Worm (Caenorhabditis elegans) whole organism, L4 larva: ENCODE data around the gene islo-1.
A peak's percentile ranks its signal among the peaks of the same experiment; 100 is the strongest.

Experiments
- D1046.2 ChIP-seq: fragments of 200-800 bp; sonication (Bioruptor generic); IDR thresholded peaks from 2 replicates; pipeline ENCODE4 v1.3.6; 2022; ENCODE audit warnings: missing genetic modification characterization, missing compliant biosample characterization
- R02D3.7 ChIP-seq: fragments of 150-350 bp; sonication (generic microtip); optimal IDR thresholded peaks from 3 replicates; lab custom pipeline; 2014; ENCODE audit warnings: missing biosample characterization, missing genetic modification characterization
- T20F7.1 ChIP-seq: fragments of 200-800 bp; sonication (Bioruptor generic); optimal IDR thresholded peaks from 2 replicates; lab custom pipeline; 2018; ENCODE audit warnings: mild to moderate bottlenecking, missing genetic modification characterization, missing compliant biosample characterization
- T26A8.4 ChIP-seq: fragments of 200-800 bp; sonication (Bioruptor generic); IDR thresholded peaks from 2 replicates; pipeline ENCODE4 v1.3.6; 2022; ENCODE audit warnings: missing genetic modification characterization, missing compliant biosample characterization
- Y105C5A.15 ChIP-seq: fragments of 200-800 bp; sonication (Bioruptor generic); IDR thresholded peaks from 2 replicates; pipeline ENCODE4 v1.3.6; 2022; ENCODE audit warnings: missing genetic modification characterization, missing compliant biosample characterization
- Y75B8A.6 ChIP-seq: fragments of 200-800 bp; sonication (Bioruptor generic); IDR thresholded peaks from 2 replicates; pipeline ENCODE4 v1.3.6; 2022; ENCODE audit warnings: missing genetic modification reagents, missing genetic modification characterization, missing compliant biosample characterization
- ZK546.5 ChIP-seq, 2 experiments: sonication (generic microtip); optimal IDR thresholded peaks; 2 replicates each; lab custom pipeline; 2017; ENCODE audit warnings: missing biosample characterization in 2 of 2, missing genetic modification characterization in 2 of 2
- aly-2 ChIP-seq: sonication (generic microtip); optimal IDR thresholded peaks from 2 replicates; lab custom pipeline; 2018; ENCODE audit warnings: missing biosample characterization, missing genetic modification characterization
- ceh-32 ChIP-seq: sonication (generic microtip); optimal IDR thresholded peaks from 2 replicates; lab custom pipeline; 2016; ENCODE audit warnings: mild to moderate bottlenecking, missing genetic modification characterization, missing compliant biosample characterization; ENCODE audit not compliant: poor library complexity
- ceh-62 ChIP-seq: sonication (generic microtip); optimal IDR thresholded peaks from 2 replicates; lab custom pipeline; 2017; ENCODE audit warnings: missing biosample characterization, missing genetic modification characterization
- ces-1 ChIP-seq: fragments of 150-350 bp; sonication (generic microtip); optimal IDR thresholded peaks from 4 replicates; lab custom pipeline; 2014; ENCODE audit warnings: missing biosample characterization, missing genetic modification reagents, missing genetic modification characterization
- ctbp-1 ChIP-seq: fragments of 200-800 bp; sonication (Bioruptor generic); IDR thresholded peaks from 2 replicates; pipeline ENCODE4 v1.3.6; 2022; ENCODE audit warnings: missing genetic modification reagents, missing genetic modification characterization, missing compliant biosample characterization
- daf-12 ChIP-seq: fragments of 150-350 bp; optimal IDR thresholded peaks from 2 replicates; lab custom pipeline; 2014; ENCODE audit warnings: missing biosample characterization, missing genetic modification reagents, missing genetic modification characterization
- daf-16 ChIP-seq, 3 experiments: sonication (generic microtip); optimal IDR thresholded peaks; 2 replicates each; lab custom pipeline; 2016 to 2017; ENCODE audit warnings: missing genetic modification characterization in 3 of 3, missing genetic modification reagents in 3 of 3, mild to moderate bottlenecking in 2 of 3, missing compliant biosample characterization in 2 of 3, missing biosample characterization in 1 of 3, moderate library complexity in 1 of 3
- dpl-1 ChIP-seq: fragments of 150-350 bp; optimal IDR thresholded peaks from 2 replicates; lab custom pipeline; 2014; ENCODE audit warnings: missing biosample characterization, missing genetic modification reagents, missing genetic modification characterization
- duxl-1 ChIP-seq: sonication (generic microtip); optimal IDR thresholded peaks from 2 replicates; lab custom pipeline; 2016; ENCODE audit warnings: mild to moderate bottlenecking, missing genetic modification characterization, moderate library complexity, missing compliant biosample characterization; ENCODE audit not compliant: poor library complexity
- dve-1 ChIP-seq: sonication (generic microtip); optimal IDR thresholded peaks from 2 replicates; lab custom pipeline; 2017; ENCODE audit warnings: antibody characterized with exemption, mild to moderate bottlenecking, missing genetic modification characterization, missing compliant biosample characterization; ENCODE audit not compliant: insufficient read depth
- gei-8 ChIP-seq: fragments of 200-800 bp; sonication (Bioruptor generic); optimal IDR thresholded peaks from 2 replicates; lab custom pipeline; 2018; ENCODE audit warnings: mild to moderate bottlenecking, missing genetic modification characterization, missing compliant biosample characterization
- hlh-30 ChIP-seq: sonication (generic microtip); optimal IDR thresholded peaks from 2 replicates; lab custom pipeline; 2017; ENCODE audit warnings: antibody characterized with exemption, mild to moderate bottlenecking, missing genetic modification characterization, missing compliant biosample characterization; ENCODE audit not compliant: insufficient read depth
- hmg-1.1 ChIP-seq: fragments of 200-800 bp; sonication (Bioruptor generic); IDR thresholded peaks from 2 replicates; pipeline ENCODE4 v1.3.6; 2022; ENCODE audit warnings: missing genetic modification reagents, missing genetic modification characterization, missing compliant biosample characterization
- lin-29 ChIP-seq: fragments of 200-800 bp; sonication (Bioruptor generic); IDR thresholded peaks from 2 replicates; pipeline ENCODE4 v1.3.6; 2022; ENCODE audit warnings: missing genetic modification reagents, missing genetic modification characterization, missing compliant biosample characterization
- lin-38 ChIP-seq: fragments of 200-800 bp; sonication (Bioruptor generic); IDR thresholded peaks from 2 replicates; pipeline ENCODE4 v1.3.6; 2022; ENCODE audit warnings: missing genetic modification reagents, missing genetic modification characterization, missing compliant biosample characterization
- lsy-2 ChIP-seq, 2 experiments: fragments of 150-350 bp in 1 of 2; sonication (generic microtip) in 1 of 2; optimal IDR thresholded peaks; 2 replicates each; lab custom pipeline; 2014 to 2017; ENCODE audit warnings: missing biosample characterization in 2 of 2, missing genetic modification characterization in 2 of 2
- madf-5 ChIP-seq, 2 experiments: fragments of 200-800 bp; sonication (Bioruptor generic); IDR thresholded peaks; 2 replicates each; pipeline ENCODE4 v1.3.6; 2022; ENCODE audit warnings: missing compliant biosample characterization in 2 of 2, missing genetic modification characterization in 2 of 2
- madf-9 ChIP-seq: fragments of 200-800 bp; sonication (Bioruptor generic); conservative IDR thresholded peaks from 2 replicates; pipeline ENCODE4 v1.3.6; 2022; ENCODE audit warnings: missing genetic modification reagents, missing genetic modification characterization, missing compliant biosample characterization
- mdl-1 ChIP-seq, 2 experiments: fragments of 150-350 bp in 1 of 2; sonication (generic microtip) in 1 of 2; optimal IDR thresholded peaks; 2 replicates each; lab custom pipeline; 2014 to 2017; ENCODE audit warnings: missing biosample characterization in 2 of 2, missing genetic modification characterization in 2 of 2
- mep-1 ChIP-seq: fragments of 150-350 bp; sonication (generic microtip); optimal IDR thresholded peaks from 3 replicates; lab custom pipeline; 2014; ENCODE audit warnings: missing biosample characterization, missing genetic modification characterization
- mes-2 ChIP-seq: sonication (generic microtip); optimal IDR thresholded peaks from 2 replicates; lab custom pipeline; 2016; ENCODE audit warnings: missing genotype, mild to moderate bottlenecking, missing genetic modification characterization, missing compliant biosample characterization; ENCODE audit not compliant: poor library complexity, severe bottlenecking
- mxl-3 ChIP-seq: fragments of 200-800 bp; sonication (Bioruptor generic); optimal IDR thresholded peaks from 2 replicates; lab custom pipeline; 2018; ENCODE audit warnings: mild to moderate bottlenecking, missing genetic modification characterization, missing compliant biosample characterization
- nhr-11 ChIP-seq: fragments of 150-350 bp; optimal IDR thresholded peaks from 2 replicates; lab custom pipeline; 2014; ENCODE audit warnings: missing biosample characterization, missing genetic modification characterization
- nhr-237 ChIP-seq: sonication (generic microtip); optimal IDR thresholded peaks from 2 replicates; lab custom pipeline; 2017; ENCODE audit warnings: missing biosample characterization, missing genetic modification characterization
- nhr-25 ChIP-seq: sonication (generic microtip); optimal IDR thresholded peaks from 2 replicates; lab custom pipeline; 2017; ENCODE audit warnings: missing genetic modification characterization, mild to moderate bottlenecking, missing compliant biosample characterization, antibody characterized with exemption, moderate library complexity, borderline replicate concordance; ENCODE audit not compliant: insufficient read depth
- nhr-28 ChIP-seq: fragments of 150-350 bp; optimal IDR thresholded peaks from 2 replicates; lab custom pipeline; 2014; ENCODE audit warnings: missing biosample characterization, missing genetic modification characterization
- nhr-42 ChIP-seq: fragments of 200-800 bp; sonication (Bioruptor generic); IDR thresholded peaks from 2 replicates; pipeline ENCODE4 v1.3.6; 2022; ENCODE audit warnings: missing genetic modification characterization, missing compliant biosample characterization
- nhr-48 ChIP-seq: sonication (generic microtip); optimal IDR thresholded peaks from 2 replicates; lab custom pipeline; 2016; ENCODE audit warnings: mild to moderate bottlenecking, missing genetic modification characterization, missing compliant biosample characterization
- nhr-6 ChIP-seq: fragments of 150-350 bp; optimal IDR thresholded peaks from 2 replicates; lab custom pipeline; 2014; ENCODE audit warnings: missing biosample characterization, missing genetic modification characterization
- nhr-77 ChIP-seq: fragments of 150-350 bp; optimal IDR thresholded peaks from 2 replicates; lab custom pipeline; 2014; ENCODE audit warnings: missing biosample characterization, missing genetic modification characterization
- php-3 ChIP-seq: fragments of 200-800 bp; sonication (Bioruptor generic); IDR thresholded peaks from 2 replicates; pipeline ENCODE4 v1.3.6; 2022; ENCODE audit warnings: missing genetic modification reagents, missing genetic modification characterization, missing compliant biosample characterization
- rbr-2 ChIP-seq: sonication (generic microtip); optimal IDR thresholded peaks from 2 replicates; lab custom pipeline; 2016; ENCODE audit warnings: missing genotype, missing genetic modification characterization, missing compliant biosample characterization
- set-16 ChIP-seq: fragments of 200-800 bp; sonication (Bioruptor generic); IDR thresholded peaks from 2 replicates; pipeline ENCODE4 v1.3.6; 2022; ENCODE audit warnings: missing genetic modification reagents, missing genetic modification characterization, missing compliant biosample characterization
- snpc-1.2 ChIP-seq: fragments of 200-800 bp; sonication (Bioruptor generic); IDR thresholded peaks from 2 replicates; pipeline ENCODE4 v1.3.6; 2022; ENCODE audit warnings: missing genetic modification reagents, missing genetic modification characterization, missing compliant biosample characterization
- vab-7 ChIP-seq: fragments of 200-800 bp; sonication (Bioruptor generic); IDR thresholded peaks from 2 replicates; pipeline ENCODE4 v1.3.6; 2022; ENCODE audit warnings: missing genetic modification reagents, missing genetic modification characterization, missing compliant biosample characterization
- zip-11 ChIP-seq: fragments of 200-800 bp; sonication (Bioruptor generic); IDR thresholded peaks from 2 replicates; pipeline ENCODE4 v1.3.6; 2022; ENCODE audit warnings: missing genetic modification characterization, missing compliant biosample characterization
- zip-2 ChIP-seq: fragments of 150-350 bp; optimal IDR thresholded peaks from 2 replicates; lab custom pipeline; 2014; ENCODE audit warnings: missing biosample characterization, missing genetic modification characterization
- ztf-7 ChIP-seq: fragments of 150-350 bp; optimal IDR thresholded peaks from 2 replicates; lab custom pipeline; 2014; ENCODE audit warnings: missing biosample characterization, missing genetic modification characterization

Gene islo-1

DNA sequence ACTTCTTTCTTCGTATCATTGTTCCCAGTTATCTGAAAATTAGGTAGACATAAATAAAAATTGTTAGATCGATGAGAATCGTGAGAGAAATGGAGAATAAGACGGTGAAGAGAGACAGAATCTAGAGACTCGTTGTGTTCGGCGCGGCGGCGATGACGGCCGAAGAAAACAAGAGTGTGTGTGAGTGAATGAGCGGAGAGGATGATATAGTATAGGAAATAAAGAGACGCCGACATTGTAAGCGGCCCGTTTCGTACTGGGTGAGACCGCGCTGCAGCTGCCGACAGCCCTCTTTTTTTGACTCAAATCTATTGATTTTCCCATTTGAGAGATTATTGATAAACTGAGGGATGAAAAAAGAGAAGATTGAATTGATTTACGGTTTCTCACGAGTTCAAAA, 24.0 kb upstream of the islo-1 start, which contains the start of gene Y42H9AR.4 (continued):
- TF ChIP-seq daf-12 (tag; lab: Kevin White, UChicago) (no peak), ctbp-1 (GFP tag; lab: Robert Waterston, UW) (peak; percentile 33; the same call in 1 of the 2 replicates), set-16 (GFP tag; lab: Robert Waterston, UW) (no peak), hlh-30 (tag; lab: Kevin White, UChicago) (peak; percentile 9), nhr-28 (peak; percentile 53), nhr-25 (no peak), Y105C5A.15 (GFP tag; lab: Robert Waterston, UW) (no peak), nhr-6 (tag; lab: Kevin White, UChicago) (peak; percentile 5), lin-38 (GFP tag; lab: Robert Waterston, UW) (peak; percentile 23; the same call in 1 of the 2 replicates), mep-1 (tag; lab: Kevin White, UChicago) (peak; percentile 43), nhr-77 (tag; lab: Kevin White, UChicago) (peak; percentile 3), ceh-32 (tag; lab: Kevin White, UChicago) (no peak), nhr-48 (peak; percentile 45), hmg-1.1 (GFP tag; lab: Robert Waterston, UW) (peak; percentile 60; the same call in 1 of the 2 replicates), snpc-1.2 (GFP tag; lab: Robert Waterston, UW) (no peak), daf-16 (GFP tag; optimal IDR thresholded peaks at IDR 0.05; lab: Kevin White, UChicago) (peak in 1 of 2 experiments; percentile 28), daf-16 (tag; optimal IDR thresholded peaks at IDR 0.05; lab: Kevin White, UChicago) (peak; percentile 65), dve-1 (tag; lab: Kevin White, UChicago) (peak; percentile 34), mes-2 (tag; lab: Kevin White, UChicago) (peak; percentile 59), T26A8.4 (GFP tag; lab: Robert Waterston, UW) (no peak), lsy-2 (tag; optimal IDR thresholded peaks at IDR 0.05; lab: Kevin White, UChicago) (peak in 1 of 2 experiments; percentile 45), mxl-3 (GFP tag; lab: Kevin White, UChicago) (peak; percentile 65), ZK546.5 (tag; optimal IDR thresholded peaks at IDR 0.05; lab: Kevin White, UChicago) (no peak), nhr-42 (GFP tag; lab: Robert Waterston, UW) (no peak), rbr-2 (tag; lab: Kevin White, UChicago) (peak; percentile 29), madf-5 (GFP tag; IDR thresholded peaks at IDR 0.05; lab: Robert Waterston, UW) (no peak), madf-9 (0 out of 2 replicates have a peak, but pooled peaks have one; percentile 8)

DNA sequence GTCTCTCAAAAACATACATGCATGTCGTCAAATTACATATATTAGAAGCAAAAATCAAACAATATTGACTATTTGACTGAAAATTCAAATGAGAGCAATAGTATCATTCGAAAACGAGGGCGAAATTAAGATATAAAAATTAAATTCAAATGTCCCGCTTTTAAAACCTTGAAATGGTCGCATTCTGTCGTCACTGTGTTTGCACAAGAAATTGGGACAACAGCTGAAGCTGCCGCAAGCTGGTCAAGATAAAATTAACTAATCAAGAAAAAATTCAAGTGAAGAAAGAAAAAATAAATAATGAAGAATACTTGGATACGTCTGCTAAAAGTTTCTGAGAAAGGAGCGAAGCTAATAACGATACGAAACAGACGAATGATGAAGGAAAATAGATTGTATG, 23.5 kb upstream of the islo-1 start:
- TF ChIP-seq ces-1, result no peak
- TF ChIP-seq lin-29, result no peak
- no peak for TF ChIP-seq D1046.2 (GFP tag; lab: Robert Waterston, UW)
- no peak for TF ChIP-seq R02D3.7
- peak; percentile 51 for TF ChIP-seq dpl-1 (GFP tag; lab: Kevin White, UChicago)
- TF ChIP-seq daf-16 (GFP tag; optimal IDR thresholded peaks at IDR 0.05; lab: Kevin White, UChicago), result no peak
- TF ChIP-seq daf-16 (tag; optimal IDR thresholded peaks at IDR 0.05; lab: Kevin White, UChicago), result peak; percentile 1
- TF ChIP-seq Y75B8A.6 (GFP tag; lab: Robert Waterston, UW), result no peak
- TF ChIP-seq nhr-42 (GFP tag; lab: Robert Waterston, UW), result no peak
- TF ChIP-seq nhr-11, result no peak
- no peak for TF ChIP-seq nhr-6 (tag; lab: Kevin White, UChicago)
- TF ChIP-seq php-3, result no peak
- TF ChIP-seq rbr-2 (tag; lab: Kevin White, UChicago), result no peak
- TF ChIP-seq mes-2 (tag; lab: Kevin White, UChicago), result peak; percentile 24
- TF ChIP-seq duxl-1, result no peak
- no peak for TF ChIP-seq mep-1 (tag; lab: Kevin White, UChicago)
- no peak for TF ChIP-seq zip-2 (tag; lab: Kevin White, UChicago)
- no peak for TF ChIP-seq nhr-48

DNA sequence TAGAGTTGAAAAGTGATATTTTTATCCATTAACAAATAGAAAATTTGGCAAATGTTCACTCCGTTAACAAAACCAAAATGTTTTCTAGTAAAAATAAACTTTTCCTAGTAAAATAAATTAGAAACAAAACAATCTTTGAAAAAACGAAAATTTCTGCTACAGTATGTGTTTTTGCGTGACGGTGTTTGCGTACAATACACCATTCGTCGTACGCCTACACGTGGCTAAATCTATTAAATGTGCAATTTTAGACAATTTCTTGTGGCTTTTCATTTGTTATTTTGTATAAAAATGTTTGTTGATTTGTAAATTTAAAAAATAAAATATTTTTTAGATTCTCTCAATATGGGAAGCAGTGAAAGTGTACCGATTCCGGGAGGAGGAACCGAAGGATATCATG, 23.0 kb upstream of the islo-1 start, which contains the start of gene Y42H9AR.1:
Gene Y42H9AR.1 (plus strand): TSS at position 233 of the 400 bp plus-strand sequence.
- TF ChIP-seq mdl-1 (tag; optimal IDR thresholded peaks at IDR 0.05; lab: Kevin White, UChicago) (peak in 1 of 2 experiments; percentile 57), lin-38 (GFP tag; lab: Robert Waterston, UW) (no peak), aly-2 (tag; lab: Kevin White, UChicago) (no peak), zip-11 (no peak), nhr-42 (GFP tag; lab: Robert Waterston, UW) (no peak), T20F7.1 (peak; percentile 40), mes-2 (tag; lab: Kevin White, UChicago) (peak; percentile 24), dpl-1 (GFP tag; lab: Kevin White, UChicago) (peak; percentile 52), ceh-62 (no peak), hlh-30 (tag; lab: Kevin White, UChicago) (peak; percentile 64), lsy-2 (tag; optimal IDR thresholded peaks at IDR 0.05; lab: Kevin White, UChicago) (peak in 1 of 2 experiments; percentile 37), gei-8 (GFP tag; lab: Kevin White, UChicago) (no peak), hmg-1.1 (GFP tag; lab: Robert Waterston, UW) (0 out of 2 replicates have a peak, but pooled peaks have one; percentile 3), ztf-7 (tag; lab: Kevin White, UChicago) (no peak), vab-7 (GFP tag; lab: Robert Waterston, UW) (no peak), nhr-237 (tag; lab: Kevin White, UChicago) (no peak)
- TF ChIP-seq, all 104 proteins: peak for 7
